Worm (Caenorhabditis elegans): Measurements from ENCODE around the gene crn-4.

Gene crn-4

ce11 chrX:2242568-2243185, 15.2 kb downstream of the crn-4 start, which contains the start of gene rpl-11.2 (continued):
- TF ChIP-seq unc-62 (GFP tag; optimal IDR thresholded peaks at IDR 0.05 in 1 of 2) (peak in 1 of 2 experiments; percentile 97), unc-62 (tag; optimal IDR thresholded peaks at IDR 0.05) (no peak), ceh-44 (GFP tag; IDR thresholded peaks at IDR 0.05) (no peak), pqm-1 (tag; optimal IDR thresholded peaks at IDR 0.05) (peak; percentile 58), dmd-9 (GFP tag; IDR thresholded peaks at IDR 0.05) (peak; percentile 65), aly-2 (tag; optimal IDR thresholded peaks at IDR 0.05) (no peak), dmd-6 (GFP tag; IDR thresholded peaks at IDR 0.05) (peak; percentile 96), mxl-2 (GFP tag; conservative IDR thresholded peaks at IDR 0.05) (no peak), ceh-82 (tag; optimal IDR thresholded peaks at IDR 0.05) (no peak), mdl-1 (tag; optimal IDR thresholded peaks at IDR 0.05) (peak in 1 of 2 experiments; percentile 80), ztf-11 (tag; optimal IDR thresholded peaks at IDR 0.05) (no peak), set-16 (GFP tag; IDR thresholded peaks at IDR 0.05) (peak; percentile 21; the same call in 1 of the 2 replicates), ceh-62 (tag; optimal IDR thresholded peaks at IDR 0.05) (no peak)

ce11 chrX:2241147-2241798, 16.6 kb downstream of the crn-4 start:
- TF ChIP-seq gei-8 (GFP tag; optimal IDR thresholded peaks at IDR 0.05) = no peak
- no peak for TF ChIP-seq ceh-28 (tag; optimal IDR thresholded peaks at IDR 0.05)
- TF ChIP-seq nhr-28 (tag; optimal IDR thresholded peaks at IDR 0.05) = no peak
- peak in 1 of 2 experiments; percentile 15 for TF ChIP-seq lsy-2 (tag; optimal IDR thresholded peaks at IDR 0.05)
- TF ChIP-seq madf-9 (GFP tag; conservative IDR thresholded peaks at IDR 0.05) = no peak
- TF ChIP-seq lir-3 (tag; optimal IDR thresholded peaks at IDR 0.05) = no peak
- TF ChIP-seq aha-1 (tag) = peak; percentile 41
- TF ChIP-seq nhr-237 (tag; optimal IDR thresholded peaks at IDR 0.05) = no peak
- peak in 1 of 2 experiments; percentile 97 for TF ChIP-seq unc-62 (GFP tag; optimal IDR thresholded peaks at IDR 0.05 in 1 of 2)
- TF ChIP-seq unc-62 (tag; optimal IDR thresholded peaks at IDR 0.05) = no peak
- TF ChIP-seq zip-11 (GFP tag; IDR thresholded peaks at IDR 0.05) = no peak
- peak; percentile 30 for TF ChIP-seq F10B5.3 (tag; optimal IDR thresholded peaks at IDR 0.05)

ce11 chrX:2237438-2237961, 20.4 kb downstream of the crn-4 start, which contains the start of gene vha-15:
Gene vha-15, plus strand, starts transcription at chrX:2237911.
- TF ChIP-seq rbr-2 (tag; optimal IDR thresholded peaks at IDR 0.05) = peak; percentile 82
- no peak for TF ChIP-seq daf-16 (GFP tag; optimal IDR thresholded peaks at IDR 0.05)
- TF ChIP-seq daf-16 (tag; optimal IDR thresholded peaks at IDR 0.05) = peak; percentile 81
- peak; percentile 13 for TF ChIP-seq nhr-25 (tag; optimal IDR thresholded peaks at IDR 0.05; ENCODE audit: borderline replicate concordance, insufficient read depth)
- TF ChIP-seq aly-2 (tag; optimal IDR thresholded peaks at IDR 0.05) = no peak
- peak; percentile 51 for TF ChIP-seq duxl-1 (tag; optimal IDR thresholded peaks at IDR 0.05; ENCODE audit: poor library complexity)
- TF ChIP-seq dpl-1 (GFP tag; optimal IDR thresholded peaks at IDR 0.05) = peak; percentile 58
- peak in 1 of 2 experiments; percentile 60 for TF ChIP-seq mdl-1 (tag; optimal IDR thresholded peaks at IDR 0.05)
- peak; percentile 80 for TF ChIP-seq dve-1 (tag; optimal IDR thresholded peaks at IDR 0.05; ENCODE audit: insufficient read depth)
- TF ChIP-seq mep-1 (tag; optimal IDR thresholded peaks at IDR 0.05) = peak; percentile 88
- peak; percentile 68 for TF ChIP-seq nhr-6 (tag; optimal IDR thresholded peaks at IDR 0.05)
- TF ChIP-seq pha-4 (GFP tag; IDR thresholded peaks at IDR 0.05) = 0 out of 2 replicates have a peak, but pooled peaks have one; percentile 35
- peak; percentile 31 for TF ChIP-seq pha-4 (tag; optimal IDR thresholded peaks at IDR 0.05)
- TF ChIP-seq ceh-20 (GFP tag; IDR thresholded peaks at IDR 0.05) = no peak
- TF ChIP-seq lin-1 (GFP tag; IDR thresholded peaks at IDR 0.05) = no peak
- peak; percentile 4 for TF ChIP-seq zfp-2 (tag; optimal IDR thresholded peaks at IDR 0.05)
- TF ChIP-seq hlh-30 (tag; optimal IDR thresholded peaks at IDR 0.05; ENCODE audit: insufficient read depth) = peak; percentile 76
- no peak for TF ChIP-seq ZK337.2 (GFP tag; IDR thresholded peaks at IDR 0.05)
- no peak for TF ChIP-seq lim-7 (GFP tag; IDR thresholded peaks at IDR 0.05)
- TF ChIP-seq zfp-3 (GFP tag; conservative IDR thresholded peaks at IDR 0.05) = no peak
- no peak for TF ChIP-seq ceh-82 (tag; optimal IDR thresholded peaks at IDR 0.05)
- TF ChIP-seq vab-7 (GFP tag; IDR thresholded peaks at IDR 0.05) = no peak; the same call in 1 of the 2 replicates
- TF ChIP-seq gei-8 (GFP tag; optimal IDR thresholded peaks at IDR 0.05) = no peak
- no peak for TF ChIP-seq set-16 (GFP tag; IDR thresholded peaks at IDR 0.05)
- TF ChIP-seq nhr-111 (GFP tag; optimal IDR thresholded peaks at IDR 0.05) = no peak
- no peak for TF ChIP-seq ceh-32 (tag; optimal IDR thresholded peaks at IDR 0.05; ENCODE audit: poor library complexity)
- no peak for TF ChIP-seq attf-4 (tag; optimal IDR thresholded peaks at IDR 0.05)
- peak; percentile 69 for TF ChIP-seq ctbp-1 (GFP tag; IDR thresholded peaks at IDR 0.05)
